Worm (Caenorhabditis elegans): ENCODE data around the gene F14D7.1.
"Not testable (repeated sequence)": the region's sequence is repeated elsewhere in the genome, so short reads cannot be mapped to it uniquely, and the experiment has no call there.

DNA sequence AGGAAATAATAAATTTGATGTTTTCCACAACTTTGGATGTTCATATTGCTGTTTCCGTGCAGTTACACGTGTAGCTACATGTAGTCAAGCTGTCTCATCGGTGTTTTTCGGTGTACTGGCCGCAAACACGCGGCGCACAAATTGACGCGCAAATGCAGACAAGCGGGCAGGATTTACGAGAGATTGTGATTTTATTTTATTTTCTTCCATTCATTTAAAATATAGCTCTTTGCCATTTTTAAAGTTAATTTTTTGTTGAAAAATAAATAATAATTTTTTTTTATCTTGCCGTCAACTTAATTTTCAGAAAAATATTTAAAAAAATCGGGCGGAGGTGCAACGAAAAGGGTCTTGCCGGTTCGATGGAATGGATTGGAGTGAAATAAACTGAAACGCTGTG, 15.0 kb downstream of the F14D7.1 start, which contains the start of gene F40G12.7:
- TF ChIP-seq fos-1 (tag; optimal IDR thresholded peaks at IDR 0.05); ama-1 (optimal IDR thresholded peaks at IDR 0.05); ceh-16 (tag; optimal IDR thresholded peaks at IDR 0.05); snpc-4 (tag; optimal IDR thresholded peaks at IDR 0.05); ztf-11 (tag; optimal IDR thresholded peaks at IDR 0.05); ceh-82 (tag; optimal IDR thresholded peaks at IDR 0.05); sma-3 (GFP tag; optimal IDR thresholded peaks at IDR 0.05); lin-13 (GFP tag; optimal IDR thresholded peaks at IDR 0.05); skn-1 (tag; optimal IDR thresholded peaks at IDR 0.05); nhr-12 (tag; optimal IDR thresholded peaks at IDR 0.05); lsy-2 (tag; optimal IDR thresholded peaks at IDR 0.05); elt-3 (tag; optimal IDR thresholded peaks at IDR 0.05); egl-27 (tag; optimal IDR thresholded peaks at IDR 0.05): not testable (repeated sequence)
